Fruit fly (Drosophila melanogaster) ovary, adult (tissue): Measurements from ENCODE around the gene nht.

Experiments used
- CG17801 ChIP-seq: fragments of 200-800 bp; optimal IDR thresholded peaks from 2 replicates; lab custom pipeline; 2019; ENCODE audit warnings: missing biosample characterization, mild to moderate bottlenecking, missing genetic modification characterization, moderate library complexity; ENCODE audit not compliant: partially characterized antibody

Gene nht

DNA sequence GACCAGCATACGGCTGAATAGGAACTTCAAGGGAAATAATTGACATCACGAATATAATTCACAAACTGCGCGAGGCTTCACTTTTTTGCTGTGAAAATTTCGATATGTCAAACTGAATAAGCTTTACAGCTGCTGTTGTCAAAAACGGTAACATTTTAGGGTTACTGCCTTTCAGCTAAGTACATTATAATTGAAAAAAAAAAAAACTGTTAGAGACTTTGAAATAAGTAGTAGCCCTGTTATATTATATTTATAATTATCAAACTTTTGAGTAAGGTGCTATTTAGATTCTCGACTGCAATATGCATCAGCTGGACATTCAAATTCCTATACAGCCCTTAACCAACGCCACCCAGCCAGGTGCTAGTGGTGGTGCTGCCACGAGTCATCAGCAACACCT is at the start of gene nht:
TSS of gene nht (minus strand) at position 101 of the 400 bp plus-strand sequence.
- TF ChIP-seq CG17801, result no peak

DNA sequence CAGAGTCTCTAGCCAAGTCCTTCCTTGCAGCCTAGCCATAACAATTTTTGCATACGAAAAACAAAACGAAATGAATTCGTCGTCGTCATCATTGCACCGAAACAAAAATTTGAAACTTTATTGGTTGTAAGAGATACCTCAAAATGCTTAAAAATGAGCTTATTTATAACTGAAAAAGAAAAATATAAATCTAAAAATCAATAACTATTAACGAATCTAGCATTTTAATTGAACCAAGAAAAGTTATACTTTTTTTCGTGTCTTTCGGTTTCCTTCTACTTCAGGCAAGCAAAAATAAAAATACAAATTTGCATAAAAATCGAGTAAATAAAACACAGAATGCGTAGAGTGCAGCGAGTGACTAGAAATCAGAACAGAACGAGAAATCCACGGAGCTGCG is 48.9 kb upstream of the nht start:
- TF ChIP-seq CG17801, result no peak

dm6 chr2L:15364026-15364425 is 45.3 kb upstream of the nht start:
- TF ChIP-seq CG17801, result no peak

dm6 chr2L:15361527-15361926 is 42.8 kb upstream of the nht start, which contains the start of gene CG15258:
TSS of gene CG15258 (minus strand) at chr2L:15361627.
- TF ChIP-seq CG17801, result no peak

DNA sequence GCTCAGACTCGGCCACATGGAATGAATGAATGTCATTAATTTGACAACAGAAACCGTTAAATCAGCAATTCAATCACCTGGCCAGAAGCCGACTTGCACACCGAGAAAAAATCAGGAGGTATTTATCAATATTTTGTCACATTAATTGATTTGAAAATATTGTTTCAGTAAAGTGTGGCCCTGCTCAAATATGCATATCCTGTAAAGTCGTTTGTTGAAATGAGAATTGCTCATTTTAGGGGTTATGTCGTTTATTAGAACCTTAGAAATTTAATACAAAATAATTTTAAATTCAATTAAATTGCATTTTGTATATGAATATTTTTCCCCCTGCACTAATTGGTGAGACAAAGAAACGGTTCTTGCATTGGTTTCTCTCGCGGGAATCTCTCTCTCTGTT is 39.8 kb upstream of the nht start:
- TF ChIP-seq CG17801, result no peak

DNA sequence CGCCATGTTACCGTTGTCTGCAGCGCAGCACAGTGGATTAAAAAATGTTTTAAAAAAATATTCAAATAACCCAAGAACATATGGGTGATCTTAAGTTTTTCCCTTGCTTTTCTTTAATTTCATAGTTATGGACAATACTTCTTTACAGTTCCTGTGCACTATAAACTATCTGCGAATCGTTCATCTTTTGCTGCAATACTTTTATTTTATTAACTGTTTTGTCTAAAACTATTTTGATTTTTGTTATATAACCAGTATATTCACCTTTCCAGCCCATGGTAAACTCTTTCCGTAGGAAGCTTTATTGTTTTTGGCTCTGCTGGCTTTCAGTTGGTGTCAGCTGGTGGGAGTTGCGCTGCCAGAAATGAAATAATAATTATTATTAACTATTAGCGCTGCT is 32.2 kb upstream of the nht start:
- no peak for TF ChIP-seq CG17801

- TF ChIP-seq CG17801, result no peak
Observed at dm6 chr2L:15349203-15349602, 30.5 kb upstream of the nht start.

DNA sequence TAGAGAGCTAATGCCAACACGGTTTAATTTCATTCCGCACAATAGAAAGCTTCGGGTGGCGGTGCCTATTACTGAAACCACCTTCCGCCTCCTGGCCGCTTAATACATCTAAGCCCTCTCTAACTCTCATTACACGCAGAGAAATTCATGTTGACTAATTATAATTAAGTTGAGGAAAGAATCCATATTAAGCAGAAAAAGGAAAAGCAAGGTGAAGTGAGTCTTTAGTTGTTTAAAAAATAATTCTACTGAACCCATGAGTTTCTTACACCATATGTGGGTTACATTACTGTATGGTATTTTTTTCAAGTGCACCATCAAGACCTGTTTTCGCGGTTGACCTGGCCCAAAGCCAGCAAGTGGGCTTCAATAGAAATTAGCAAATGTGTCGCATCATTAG is 26.6 kb upstream of the nht start:
- no peak for TF ChIP-seq CG17801

DNA sequence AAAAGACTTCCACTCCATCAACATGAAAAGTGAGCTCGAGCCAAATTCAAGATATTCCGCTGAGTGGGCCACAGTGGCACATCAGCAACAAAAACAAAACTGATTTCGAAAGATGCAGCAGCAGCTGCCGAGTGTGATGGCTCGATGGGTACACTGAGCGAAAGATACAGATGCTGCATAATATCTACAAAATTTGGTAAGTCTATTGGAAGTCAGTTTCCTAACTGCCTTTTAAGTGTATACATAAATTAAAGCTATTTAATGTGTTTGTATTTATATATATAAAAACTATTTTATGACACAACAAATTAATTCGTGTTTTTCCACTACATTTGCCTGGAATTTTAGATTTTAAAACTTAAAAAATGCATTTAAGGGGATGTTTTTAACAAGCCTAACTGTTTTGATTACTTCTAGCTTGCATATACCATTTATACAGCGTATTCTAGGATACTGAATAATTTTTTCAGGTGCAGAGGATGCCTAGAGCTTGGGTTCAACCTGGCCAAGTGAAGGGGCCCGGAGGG is 24.7 kb upstream of the nht start:
- no peak for TF ChIP-seq CG17801

dm6 chr2L:15339601-15340000 is 20.9 kb upstream of the nht start:
- TF ChIP-seq CG17801, result no peak

dm6 chr2L:15337248-15337848 is 18.6 kb upstream of the nht start:
- TF ChIP-seq CG17801, result no peak

DNA sequence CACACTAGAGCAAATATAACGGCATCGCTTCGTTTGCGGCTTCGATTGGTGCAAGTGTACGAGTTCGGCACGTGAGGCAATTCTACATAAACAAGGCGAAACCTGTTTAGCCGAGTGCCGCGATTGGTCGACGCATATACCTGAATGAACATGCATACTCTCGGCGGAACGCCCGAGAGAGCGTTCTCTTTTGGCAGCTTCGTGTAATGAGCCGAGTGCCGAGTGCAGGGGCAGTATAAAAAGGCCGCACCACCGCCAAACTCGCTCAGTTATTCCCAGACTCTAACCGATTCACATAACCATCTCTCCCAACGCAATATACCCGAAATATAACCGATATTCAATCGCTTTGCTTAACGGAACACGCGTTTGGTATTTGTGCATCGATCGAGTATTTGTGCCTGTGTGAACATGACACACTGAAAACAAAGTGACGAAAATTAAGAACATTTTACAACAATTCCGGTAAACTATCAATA is 14.9 kb upstream of the nht start, which contains the start of gene esg:
TSS of gene esg (plus strand) at position 265 of the 479 bp plus-strand sequence.
- TF ChIP-seq CG17801, result no peak

- no peak for TF ChIP-seq CG17801
Observed at dm6 chr2L:15332561-15332960, 13.9 kb upstream of the nht start.

dm6 chr2L:15331353-15331752 is 12.7 kb upstream of the nht start:
- no peak for TF ChIP-seq CG17801

DNA sequence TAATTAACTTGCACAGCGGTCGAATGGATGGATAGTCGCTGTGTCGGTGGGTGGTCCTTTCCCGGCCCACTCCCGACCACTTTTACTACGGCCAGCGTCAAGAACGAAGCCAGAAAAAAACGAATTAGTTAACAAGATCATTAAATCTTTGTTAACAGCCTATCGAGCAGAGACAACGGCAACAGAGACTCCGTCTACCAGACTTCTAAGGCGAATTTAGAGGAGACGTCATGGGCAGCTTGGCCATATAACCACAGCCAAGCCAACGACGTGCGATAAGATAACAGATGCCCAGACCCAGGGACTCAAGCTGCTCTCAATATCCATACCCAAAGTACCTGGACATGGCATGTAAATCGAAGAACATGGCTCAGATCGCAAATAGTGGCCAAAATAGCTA is 11.9 kb upstream of the nht start:
- TF ChIP-seq CG17801, result no peak

DNA sequence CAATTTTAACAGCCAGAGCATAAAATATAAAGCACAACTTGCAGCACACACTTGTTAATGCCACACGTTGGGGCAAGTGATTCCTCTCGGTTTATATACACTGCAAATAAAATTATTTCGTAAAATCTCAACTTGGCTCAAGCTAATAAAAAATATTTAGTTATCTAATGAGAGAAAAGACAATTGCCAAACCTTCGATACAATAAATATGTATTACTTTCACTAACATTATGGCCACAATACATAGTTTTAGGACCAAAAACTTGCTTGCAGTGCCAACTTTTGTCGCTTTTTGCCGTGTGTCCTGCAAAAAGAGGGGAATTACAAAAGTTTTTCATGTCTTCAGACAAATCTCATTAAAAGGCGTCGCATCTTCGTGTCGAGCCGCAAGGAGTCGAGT is 10.7 kb upstream of the nht start:
- TF ChIP-seq CG17801, result no peak

- TF ChIP-seq CG17801, result no peak
Observed at dm6 chr2L:15327993-15328392, 9.3 kb upstream of the nht start.

- no peak for TF ChIP-seq CG17801
Observed at dm6 chr2L:15325555-15326285, 7.0 kb upstream of the nht start.
